Fruit fly (Drosophila melanogaster) whole organism, embryonic: Measurements from ENCODE around the gene CG14647.
A peak's percentile ranks its signal among the peaks of the same experiment; 100 is the strongest.

Source experiments
- Adf1 ChIP-seq: fragments of 200-800 bp; sonication (Bioruptor generic); IDR thresholded peaks from 2 replicates; pipeline ENCODE4 v1.3.6; 2022; ENCODE audit warnings: missing biosample characterization, missing genetic modification characterization
- Awh ChIP-seq: fragments of 200-800 bp; sonication (Bioruptor generic); IDR thresholded peaks from 2 replicates; pipeline ENCODE4, ENCODE4 v1.3.6; 2022; ENCODE audit warnings: missing biosample characterization, missing genetic modification characterization
- CG10274 ChIP-seq: fragments of 200-800 bp; sonication (Bioruptor generic); optimal IDR thresholded peaks from 3 replicates; lab custom pipeline; 2017; ENCODE audit warnings: missing biosample characterization, mild to moderate bottlenecking, missing genetic modification characterization
- CG11085 ChIP-seq: fragments of 200-800 bp; sonication (Bioruptor generic); IDR thresholded peaks from 2 replicates; pipeline ENCODE4 v1.3.6; 2022; ENCODE audit warnings: missing biosample characterization, missing genetic modification characterization
- CG11398 ChIP-seq: fragments of 200-800 bp; sonication (Bioruptor generic); optimal IDR thresholded peaks from 2 replicates; lab custom pipeline; 2016; ENCODE audit warnings: missing biosample characterization, missing genetic modification characterization
- CG12104 ChIP-seq: fragments of 200-800 bp; sonication (Bioruptor generic); optimal IDR thresholded peaks from 3 replicates; lab custom pipeline; 2016; ENCODE audit warnings: missing biosample characterization, missing genetic modification characterization
- CG12942 ChIP-seq: fragments of 200-800 bp; sonication (Bioruptor generic); optimal IDR thresholded peaks from 3 replicates; lab custom pipeline; 2016; ENCODE audit warnings: missing biosample characterization, missing genetic modification characterization
- CG13775 ChIP-seq: fragments of 200-800 bp; sonication (Bioruptor generic); optimal IDR thresholded peaks from 3 replicates; lab custom pipeline; 2017; ENCODE audit warnings: missing biosample characterization, mild to moderate bottlenecking, missing genetic modification characterization
- CG14710 ChIP-seq: fragments of 200-800 bp; sonication (Bioruptor generic); optimal IDR thresholded peaks from 3 replicates; lab custom pipeline; 2019; ENCODE audit warnings: missing biosample characterization, mild to moderate bottlenecking, missing genetic modification characterization, moderate library complexity
- CG14965 ChIP-seq: fragments of 200-800 bp; sonication (Bioruptor generic); optimal IDR thresholded peaks from 2 replicates; lab custom pipeline; 2016; ENCODE audit warnings: missing biosample characterization, missing genetic modification characterization, borderline replicate concordance
- CG1647 ChIP-seq: fragments of 200-800 bp; sonication (Bioruptor generic); optimal IDR thresholded peaks from 3 replicates; lab custom pipeline; 2016; ENCODE audit warnings: missing biosample characterization, missing genetic modification characterization
- CG16863 ChIP-seq: fragments of 200-800 bp; sonication (Bioruptor generic); optimal IDR thresholded peaks from 3 replicates; lab custom pipeline; 2016; ENCODE audit warnings: missing biosample characterization, missing genetic modification characterization
- CG17328 ChIP-seq: fragments of 200-800 bp; sonication (Bioruptor generic); IDR thresholded peaks from 2 replicates; pipeline ENCODE4 v1.3.6; 2022; ENCODE audit warnings: missing biosample characterization, missing genetic modification characterization
- CG17568 ChIP-seq: fragments of 200-800 bp; sonication (Bioruptor generic); optimal IDR thresholded peaks from 2 replicates; lab custom pipeline; 2018; ENCODE audit warnings: missing biosample characterization, mild to moderate bottlenecking, missing genetic modification characterization, moderate library complexity
- CG3065 ChIP-seq: fragments of 200-800 bp; sonication (Bioruptor generic); optimal IDR thresholded peaks from 2 replicates; lab custom pipeline; 2016; ENCODE audit warnings: missing biosample characterization, missing genetic modification characterization
- CG4617 ChIP-seq: fragments of 200-800 bp; sonication (Bioruptor generic); optimal IDR thresholded peaks from 3 replicates; lab custom pipeline; 2016; ENCODE audit warnings: missing biosample characterization, missing genetic modification characterization, borderline replicate concordance
- CG6765 ChIP-seq: fragments of 200-800 bp; sonication (Bioruptor generic); optimal IDR thresholded peaks from 3 replicates; lab custom pipeline; 2017; ENCODE audit warnings: missing biosample characterization, mild to moderate bottlenecking, missing genetic modification characterization
- CG6854 ChIP-seq: fragments of 200-800 bp; sonication (Bioruptor generic); optimal IDR thresholded peaks from 3 replicates; lab custom pipeline; 2017; ENCODE audit warnings: missing biosample characterization, mild to moderate bottlenecking, missing genetic modification characterization
- CG7271 ChIP-seq: fragments of 200-800 bp; sonication (Bioruptor generic); optimal IDR thresholded peaks from 2 replicates; lab custom pipeline; 2018; ENCODE audit warnings: missing biosample characterization, mild to moderate bottlenecking, missing genetic modification characterization, moderate library complexity
- CG7928 ChIP-seq: fragments of 200-800 bp; sonication (Bioruptor generic); optimal IDR thresholded peaks from 2 replicates; lab custom pipeline; 2017; ENCODE audit warnings: missing biosample characterization, mild to moderate bottlenecking, missing genetic modification characterization
- CG8290 ChIP-seq, 3 experiments: fragments of 200-800 bp; sonication (Bioruptor generic); optimal IDR thresholded peaks; 2 replicates each; lab custom pipeline; 2016 to 2019; ENCODE audit warnings: missing biosample characterization in 3 of 3, missing genetic modification characterization in 3 of 3, mild to moderate bottlenecking in 2 of 3, moderate library complexity in 1 of 3
- CG8388 ChIP-seq: fragments of 200-800 bp; sonication (Bioruptor generic); optimal IDR thresholded peaks from 2 replicates; lab custom pipeline; 2019; ENCODE audit warnings: missing biosample characterization, mild to moderate bottlenecking, missing genetic modification characterization, moderate library complexity
- CG8944 ChIP-seq: fragments of 200-800 bp; sonication (Bioruptor generic); optimal IDR thresholded peaks from 3 replicates; lab custom pipeline; 2016; ENCODE audit warnings: missing biosample characterization, missing genetic modification characterization
- Chrac-16 ChIP-seq: fragments of 200-800 bp; sonication (Bioruptor generic); optimal IDR thresholded peaks from 3 replicates; lab custom pipeline; 2016; ENCODE audit warnings: missing biosample characterization, missing genetic modification characterization
- Dip3 ChIP-seq: fragments of 200-800 bp; sonication (Bioruptor generic); optimal IDR thresholded peaks from 3 replicates; lab custom pipeline; 2016; ENCODE audit warnings: missing biosample characterization, missing genetic modification characterization
- Ets65A ChIP-seq: fragments of 200-800 bp; sonication (Bioruptor generic); peaks from one replicate; lab custom pipeline; 2016; ENCODE audit warnings: missing biosample characterization, missing genetic modification characterization
- HmgD ChIP-seq: fragments of 200-800 bp; sonication (Bioruptor generic); optimal IDR thresholded peaks from 3 replicates; lab custom pipeline; 2016; ENCODE audit warnings: missing biosample characterization, missing genetic modification characterization
- HmgZ ChIP-seq: fragments of 200-800 bp; sonication (Bioruptor generic); optimal IDR thresholded peaks from 2 replicates; lab custom pipeline; 2018; ENCODE audit warnings: missing biosample characterization, mild to moderate bottlenecking, missing genetic modification characterization
- Myb ChIP-seq: fragments of 200-800 bp; sonication (Bioruptor generic); optimal IDR thresholded peaks from 2 replicates; lab custom pipeline; 2016; ENCODE audit warnings: missing biosample characterization, missing genetic modification characterization
- Ptx1 ChIP-seq: fragments of 200-800 bp; sonication (Bioruptor generic); IDR thresholded peaks from 2 replicates; pipeline ENCODE4 v1.3.6; 2022; ENCODE audit warnings: missing biosample characterization, missing genetic modification characterization
- Vsx1 ChIP-seq: fragments of 200-800 bp; sonication (Bioruptor generic); optimal IDR thresholded peaks from 2 replicates; lab custom pipeline; 2017; ENCODE audit warnings: missing biosample characterization, mild to moderate bottlenecking, missing genetic modification characterization, missing genetic modification reagents
- ab ChIP-seq: fragments of 200-800 bp; sonication (Bioruptor generic); optimal IDR thresholded peaks from 2 replicates; lab custom pipeline; 2016; ENCODE audit warnings: missing biosample characterization, missing genetic modification characterization
- ara ChIP-seq: fragments of 200-800 bp; sonication (Bioruptor generic); IDR thresholded peaks from 2 replicates; pipeline ENCODE4 v1.3.6; 2022; ENCODE audit warnings: missing biosample characterization, missing genetic modification characterization
- bigmax ChIP-seq: fragments of 200-800 bp; sonication (Bioruptor generic); optimal IDR thresholded peaks from 2 replicates; lab custom pipeline; 2018; ENCODE audit warnings: missing biosample characterization, mild to moderate bottlenecking, missing genetic modification characterization
- bowl ChIP-seq: fragments of 200-800 bp; sonication (Bioruptor generic); IDR thresholded peaks from 2 replicates; pipeline ENCODE4 v1.3.6; 2022; ENCODE audit warnings: missing biosample characterization, missing genetic modification characterization
- caup ChIP-seq: fragments of 200-800 bp; sonication (Bioruptor generic); optimal IDR thresholded peaks from 3 replicates; lab custom pipeline; 2017; ENCODE audit warnings: missing biosample characterization, mild to moderate bottlenecking, missing genetic modification characterization, moderate library complexity; ENCODE audit not compliant: severe bottlenecking
- ems ChIP-seq: fragments of 200-800 bp; sonication (Bioruptor generic); optimal IDR thresholded peaks from 3 replicates; lab custom pipeline; 2016; ENCODE audit warnings: missing biosample characterization, missing genetic modification characterization
- fd96Cb ChIP-seq: fragments of 200-800 bp; sonication (Bioruptor generic); optimal IDR thresholded peaks from 2 replicates; lab custom pipeline; 2018; ENCODE audit warnings: missing biosample characterization, mild to moderate bottlenecking, missing genetic modification characterization, moderate library complexity
- grn ChIP-seq: fragments of 200-800 bp; sonication (Bioruptor generic); optimal IDR thresholded peaks from 3 replicates; lab custom pipeline; 2017; ENCODE audit warnings: missing biosample characterization, missing genetic modification characterization
- hth ChIP-seq: fragments of >200 bp; optimal IDR thresholded peaks from 2 replicates; lab custom pipeline; 2017; ENCODE audit warnings: inconsistent platforms
- ind ChIP-seq: fragments of 200-800 bp; sonication (Bioruptor generic); optimal IDR thresholded peaks from 3 replicates; lab custom pipeline; 2016; ENCODE audit warnings: missing biosample characterization, missing genetic modification characterization
- knrl ChIP-seq: fragments of 200-800 bp; sonication (Bioruptor generic); IDR thresholded peaks from 3 replicates; pipeline ENCODE4 v1.3.6; 2022; ENCODE audit warnings: missing biosample characterization, missing genetic modification characterization; ENCODE audit not compliant: partially characterized antibody
- org-1 ChIP-seq: fragments of 200-800 bp; sonication (Bioruptor generic); optimal IDR thresholded peaks from 2 replicates; lab custom pipeline; 2017; ENCODE audit warnings: missing biosample characterization, missing genetic modification characterization
- pan ChIP-seq, 4 experiments: fragments of >200 bp in 3 of 4; fragments of 200-800 bp in 1 of 4; sonication (Bioruptor generic) in 1 of 4; optimal IDR thresholded peaks in 3 of 4; IDR thresholded peaks in 1 of 4; 2 replicates each; pipeline versions ENCODE4 v1.3.6 to Lab custom; 2017 to 2022; ENCODE audit warnings: missing biosample characterization in 2 of 4, missing genetic modification characterization in 2 of 4, mixed read lengths in 1 of 4
- peb ChIP-seq: fragments of 200-800 bp; sonication (Bioruptor generic); IDR thresholded peaks from 2 replicates; pipeline ENCODE4 v1.3.6; 2022; ENCODE audit warnings: missing biosample characterization, missing genetic modification characterization
- ro ChIP-seq: fragments of 200-800 bp; sonication (Bioruptor generic); IDR thresholded peaks from 2 replicates; pipeline ENCODE4 v1.3.6; 2022; ENCODE audit warnings: missing biosample characterization, missing genetic modification characterization
- ssp ChIP-seq: fragments of 200-800 bp; sonication (Bioruptor generic); IDR thresholded peaks from 2 replicates; pipeline ENCODE4 v1.3.6; 2022; ENCODE audit warnings: missing biosample characterization, missing genetic modification characterization
- sug ChIP-seq: fragments of 200-800 bp; optimal IDR thresholded peaks from 2 replicates; lab custom pipeline; 2019; ENCODE audit warnings: missing biosample characterization, mild to moderate bottlenecking, missing genetic modification characterization, moderate library complexity
- zen2 ChIP-seq: fragments of 200-800 bp; sonication (Bioruptor generic); IDR thresholded peaks from 3 replicates; pipeline ENCODE4 v1.3.6; 2022; ENCODE audit warnings: missing biosample characterization, missing genetic modification characterization; ENCODE audit not compliant: partially characterized antibody

The CG14647 gene

DNA sequence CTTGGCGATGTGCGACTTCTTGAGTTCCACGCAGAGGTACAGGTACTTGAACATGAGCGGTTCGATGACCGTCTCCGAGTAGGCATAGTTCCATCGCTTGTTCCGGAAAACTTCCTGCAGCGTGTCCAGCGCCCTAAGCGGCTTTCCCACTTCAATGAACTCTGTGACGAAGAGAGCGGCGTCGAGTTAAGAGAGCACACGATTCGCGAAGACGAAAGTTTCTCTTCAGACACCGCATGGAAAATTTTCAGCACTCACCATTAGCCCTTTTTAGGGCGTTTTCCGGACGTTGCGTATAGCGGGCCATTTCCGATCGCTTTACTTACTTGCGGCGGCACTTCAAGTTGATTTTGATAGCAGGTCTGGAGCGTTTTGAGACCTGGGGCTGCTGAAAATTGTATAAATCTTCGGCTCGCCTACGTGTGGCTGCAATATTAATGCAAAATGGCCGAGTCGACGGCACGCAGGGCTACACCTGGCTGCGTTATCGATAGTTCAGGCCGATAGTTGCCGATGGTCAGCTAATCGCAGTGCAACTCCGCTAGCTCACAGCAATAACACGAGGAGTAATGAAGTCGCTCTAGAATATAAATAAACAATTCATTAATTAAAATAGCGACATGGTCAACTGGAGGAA, 33.2 kb downstream of the CG14647 start, which contains the start of the genes eIF3a and CG1074 (continued):
- TF ChIP-seq hth (no peak), knrl (peak; percentile 97), Ptx1 (GFP tag; lab: Robert Waterston, UW) (no peak), org-1 (GFP tag; lab: Kevin White, UChicago) (no peak), pan (optimal IDR thresholded peaks at IDR 0.05; lab: Kevin White, UChicago) (no peak), pan (GFP tag; optimal IDR thresholded peaks at IDR 0.05 in 1 of 2, IDR thresholded peaks at IDR 0.05 in 1 of 2) (peak in 1 of 2 experiments; percentile 69), HmgZ (peak; percentile 87), Myb (GFP tag; lab: Kevin White, UChicago) (peak; percentile 70), CG8388 (no peak), ssp (GFP tag; lab: Robert Waterston, UW) (peak; percentile 50), CG6765 (peak; percentile 73), CG8944 (GFP tag; lab: Kevin White, UChicago) (peak; percentile 56), ind (GFP tag; lab: Kevin White, UChicago) (peak; percentile 16), CG16863 (GFP tag; lab: Kevin White, UChicago) (peak; percentile 32), Awh (peak; percentile 32; the same call in 1 of the 2 replicates), CG14710 (tag; lab: Kevin White, UChicago) (peak; percentile 80), CG7928 (peak; percentile 84), CG11398 (GFP tag; lab: Kevin White, UChicago) (peak; percentile 55), CG10274 (peak; percentile 39), Chrac-16 (GFP tag; lab: Kevin White, UChicago) (peak; percentile 27), CG1647 (GFP tag; lab: Kevin White, UChicago) (peak; percentile 47), sug (tag; lab: Kevin White, UChicago) (peak; percentile 77), Adf1 (GFP tag; lab: Robert Waterston, UW) (peak; percentile 52), CG12942 (GFP tag; lab: Kevin White, UChicago) (peak; percentile 22), CG11085 (GFP tag; lab: Robert Waterston, UW) (peak; percentile 63; the same call in 1 of the 2 replicates), CG17328 (peak; percentile 50; the same call in 1 of the 2 replicates), CG14965 (GFP tag; lab: Kevin White, UChicago) (no peak), Dip3 (GFP tag; lab: Kevin White, UChicago) (peak; percentile 59), CG4617 (peak; percentile 95), caup (GFP tag; lab: Kevin White, UChicago) (peak; percentile 78), ara (GFP tag; lab: Robert Waterston, UW) (peak; percentile 47; the same call in 1 of the 2 replicates), Ets65A (peak; percentile 95), CG8290 (GFP tag; optimal IDR thresholded peaks at IDR 0.05; lab: Kevin White, UChicago) (peak; percentile 6), CG8290 (tag; optimal IDR thresholded peaks at IDR 0.05; lab: Kevin White, UChicago) (peak; percentile 69 to 89), Vsx1 (no peak), bowl (GFP tag; lab: Robert Waterston, UW) (no peak), zen2 (peak; percentile 87), CG17568 (GFP tag; lab: Kevin White, UChicago) (no peak), CG7271 (peak; percentile 78), ab (GFP tag; lab: Kevin White, UChicago) (no peak), CG12104 (peak; percentile 33), ro (no peak), grn (GFP tag; lab: Kevin White, UChicago) (no peak), bigmax (peak; percentile 46), peb (no peak), HmgD (GFP tag; lab: Kevin White, UChicago) (peak; percentile 80), CG13775 (GFP tag; lab: Kevin White, UChicago) (peak; percentile 71), ems (GFP tag; lab: Kevin White, UChicago) (peak; percentile 57), CG6854 (GFP tag; lab: Kevin White, UChicago) (peak; percentile 11), CG3065 (GFP tag; lab: Kevin White, UChicago) (no peak), fd96Cb (peak; percentile 19)
